Worm (Caenorhabditis elegans) whole organism, mixed stage, embryonic: ENCODE data around the gene C33F10.11.

Source experiments
- elt-1 ChIP-seq: sonication (generic microtip); optimal IDR thresholded peaks from 2 replicates; lab custom pipeline; 2017; ENCODE audit warnings: missing genetic modification characterization, mild to moderate bottlenecking, missing compliant biosample characterization, antibody characterized with exemption, moderate library complexity, borderline replicate concordance; ENCODE audit not compliant: insufficient read depth
- elt-3 ChIP-seq: fragments of 150-350 bp; optimal IDR thresholded peaks from 2 replicates; lab custom pipeline; 2014; ENCODE audit warnings: missing biosample characterization, missing genetic modification characterization
- mab-5 ChIP-seq: fragments of 150-350 bp; optimal IDR thresholded peaks from 2 replicates; lab custom pipeline; 2014; ENCODE audit warnings: missing biosample characterization, missing genetic modification characterization
- mep-1 ChIP-seq: fragments of 150-350 bp; optimal IDR thresholded peaks from 2 replicates; lab custom pipeline; 2017; ENCODE audit warnings: missing biosample characterization, missing genetic modification reagents, missing genetic modification characterization, inconsistent platforms
- nhr-28 ChIP-seq: fragments of 150-350 bp; optimal IDR thresholded peaks from 2 replicates; lab custom pipeline; 2014; ENCODE audit warnings: missing biosample characterization, missing genetic modification characterization
- pha-4 ChIP-seq: fragments of 150-350 bp; optimal IDR thresholded peaks from 2 replicates; lab custom pipeline; 2018; ENCODE audit warnings: missing biosample characterization, missing genetic modification reagents, missing genetic modification characterization
- sem-2 ChIP-seq: fragments of 200-800 bp; sonication (Bioruptor generic); optimal IDR thresholded peaks from 2 replicates; lab custom pipeline; 2018; ENCODE audit warnings: mild to moderate bottlenecking, missing genetic modification characterization, missing compliant biosample characterization
- snpc-4 ChIP-seq: fragments of 150-350 bp; optimal IDR thresholded peaks from 2 replicates; lab custom pipeline; 2014; ENCODE audit warnings: missing biosample characterization, missing genetic modification characterization
- tbx-8 ChIP-seq: fragments of 200-800 bp; sonication (Bioruptor generic); optimal IDR thresholded peaks from 2 replicates; lab custom pipeline; 2018; ENCODE audit warnings: mild to moderate bottlenecking, missing genetic modification characterization, moderate library complexity, missing compliant biosample characterization
- unc-62 ChIP-seq: fragments of 150-350 bp; optimal IDR thresholded peaks from 2 replicates; lab custom pipeline; 2014; ENCODE audit warnings: missing biosample characterization, missing genetic modification reagents, missing genetic modification characterization
- zip-8 ChIP-seq: fragments of 150-350 bp; optimal IDR thresholded peaks from 2 replicates; lab custom pipeline; 2014; ENCODE audit warnings: missing biosample characterization, missing genetic modification characterization

DNA sequence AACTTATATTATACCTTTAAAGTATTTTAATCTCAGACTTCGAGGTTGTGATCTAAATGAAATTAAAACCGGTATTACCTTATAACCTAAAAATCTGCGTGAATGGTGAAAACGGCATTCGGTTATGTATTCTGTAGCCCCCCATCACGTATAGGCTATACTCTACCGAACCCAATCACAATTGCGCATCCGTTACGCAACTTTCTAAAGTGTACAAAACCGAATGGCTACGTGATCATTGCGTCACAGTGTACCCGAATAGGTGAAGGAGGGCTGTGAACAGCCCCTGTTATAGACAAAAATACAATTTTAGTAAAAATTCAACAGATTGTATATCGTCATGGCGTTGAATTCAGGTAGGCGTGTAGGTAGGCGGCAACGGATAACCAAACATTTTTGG lies 12.1 kb downstream of the C33F10.11 start:
- TF ChIP-seq nhr-28 (tag; lab: Kevin White, UChicago): no peak
- TF ChIP-seq snpc-4: no peak
- no peak for TF ChIP-seq mab-5 (tag; lab: Kevin White, UChicago)
- no peak for TF ChIP-seq mep-1 (tag; lab: Kevin White, UChicago)
- TF ChIP-seq pha-4 (tag; lab: Kevin White, UChicago): no peak
- peak; percentile 96 for TF ChIP-seq zip-8
- no peak for TF ChIP-seq elt-3
- TF ChIP-seq tbx-8 (GFP tag; lab: Kevin White, UChicago): no peak
- no peak for TF ChIP-seq elt-1 (tag; lab: Kevin White, UChicago)
- no peak for TF ChIP-seq unc-62 (GFP tag; lab: Kevin White, UChicago)
- no peak for TF ChIP-seq sem-2 (GFP tag; lab: Kevin White, UChicago)
